Fruit fly (Drosophila melanogaster) whole organism, prepupa: ENCODE measurements around the gene CG15880.

Experiments
- Blimp-1 ChIP-seq: fragments of 200-800 bp; sonication (Bioruptor generic); optimal IDR thresholded peaks from 3 replicates; lab custom pipeline; 2017; ENCODE audit warnings: missing biosample characterization, missing genetic modification characterization, mild to moderate bottlenecking, moderate library complexity, missing genetic modification reagents
- CG10669 ChIP-seq: fragments of 200-800 bp; sonication (Bioruptor generic); optimal IDR thresholded peaks from 3 replicates; lab custom pipeline; 2018; ENCODE audit warnings: missing biosample characterization, mild to moderate bottlenecking, missing genetic modification characterization, moderate library complexity
- CG15336 ChIP-seq: fragments of 200-800 bp; sonication (Bioruptor generic); IDR thresholded peaks from 2 replicates; pipeline ENCODE4 v1.3.6; 2022; ENCODE audit warnings: missing biosample characterization, missing genetic modification characterization
- CG1621 ChIP-seq: fragments of 200-800 bp; sonication (Bioruptor generic); optimal IDR thresholded peaks from 3 replicates; lab custom pipeline; 2018; ENCODE audit warnings: missing biosample characterization, mild to moderate bottlenecking, missing genetic modification characterization
- CG32006 ChIP-seq: fragments of 200-800 bp; sonication (Bioruptor generic); optimal IDR thresholded peaks from 3 replicates; lab custom pipeline; 2017; ENCODE audit warnings: missing biosample characterization, mild to moderate bottlenecking, missing genetic modification characterization
- CG34406 ChIP-seq: fragments of 200-800 bp; sonication (Bioruptor generic); optimal IDR thresholded peaks from 3 replicates; lab custom pipeline; 2016; ENCODE audit warnings: missing biosample characterization, missing genetic modification characterization
- CG3919 ChIP-seq: fragments of 200-800 bp; sonication (Bioruptor generic); optimal IDR thresholded peaks from 3 replicates; lab custom pipeline; 2016; ENCODE audit warnings: missing biosample characterization, missing genetic modification characterization
- CG6276 ChIP-seq: fragments of 200-800 bp; sonication (Bioruptor generic); optimal IDR thresholded peaks from 2 replicates; lab custom pipeline; 2017; ENCODE audit warnings: missing biosample characterization, mild to moderate bottlenecking, missing genetic modification characterization
- CG7368 ChIP-seq: fragments of 200-800 bp; sonication (Bioruptor generic); optimal IDR thresholded peaks from 3 replicates; lab custom pipeline; 2016; ENCODE audit warnings: missing biosample characterization, missing genetic modification characterization
- CG8119 ChIP-seq: fragments of 200-800 bp; sonication (Bioruptor generic); IDR thresholded peaks from 3 replicates; pipeline ENCODE4 v1.3.6; 2022; ENCODE audit warnings: missing biosample characterization, missing genetic modification characterization
- CG8632 ChIP-seq: fragments of 200-800 bp; sonication (Bioruptor generic); optimal IDR thresholded peaks from 3 replicates; lab custom pipeline; 2016; ENCODE audit warnings: missing biosample characterization, missing genetic modification characterization
- CG9139 ChIP-seq: fragments of 200-800 bp; sonication (Bioruptor generic); optimal IDR thresholded peaks from 3 replicates; lab custom pipeline; 2017; ENCODE audit warnings: missing biosample characterization, mild to moderate bottlenecking, missing genetic modification characterization
- Eip75B ChIP-seq: fragments of 200-800 bp; sonication (Bioruptor generic); optimal IDR thresholded peaks from 3 replicates; lab custom pipeline; 2016; ENCODE audit warnings: missing biosample characterization, missing genetic modification characterization
- Eip78C ChIP-seq: fragments of 200-800 bp; sonication (Bioruptor generic); peaks from one replicate; lab custom pipeline; 2016; ENCODE audit warnings: missing biosample characterization, missing genetic modification characterization
- Eip93F ChIP-seq: fragments of 200-800 bp; sonication (Bioruptor generic); optimal IDR thresholded peaks from 2 replicates; lab custom pipeline; 2016; ENCODE audit warnings: missing biosample characterization, mild to moderate bottlenecking, missing genetic modification characterization
- Ets21C ChIP-seq: fragments of 200-800 bp; sonication (Bioruptor generic); optimal IDR thresholded peaks from 3 replicates; lab custom pipeline; 2016; ENCODE audit warnings: missing biosample characterization, missing genetic modification characterization
- Gug ChIP-seq: fragments of 200-800 bp; sonication (Bioruptor generic); IDR thresholded peaks from 2 replicates; pipeline ENCODE4 v1.3.6; 2022; ENCODE audit warnings: missing biosample characterization, missing genetic modification characterization
- Hr39 ChIP-seq: fragments of 200-800 bp; sonication (Bioruptor generic); optimal IDR thresholded peaks from 2 replicates; lab custom pipeline; 2016; ENCODE audit warnings: missing biosample characterization, missing genetic modification characterization
- Hr4 ChIP-seq: fragments of 200-800 bp; sonication (Bioruptor generic); optimal IDR thresholded peaks from 3 replicates; lab custom pipeline; 2016; ENCODE audit warnings: missing biosample characterization, missing genetic modification characterization
- Met ChIP-seq: fragments of 200-800 bp; sonication (Bioruptor generic); optimal IDR thresholded peaks from 3 replicates; lab custom pipeline; 2016; ENCODE audit warnings: missing biosample characterization, missing genetic modification characterization
- Smox ChIP-seq: fragments of 200-800 bp; sonication (Bioruptor generic); optimal IDR thresholded peaks from 3 replicates; lab custom pipeline; 2016; ENCODE audit warnings: missing biosample characterization, missing genetic modification characterization
- Sox102F ChIP-seq: fragments of 200-800 bp; sonication (Bioruptor generic); optimal IDR thresholded peaks from 2 replicates; lab custom pipeline; 2016; ENCODE audit warnings: missing biosample characterization, mild to moderate bottlenecking, missing genetic modification characterization
- Sox15 ChIP-seq: fragments of 200-800 bp; sonication (Bioruptor generic); optimal IDR thresholded peaks from 3 replicates; lab custom pipeline; 2016; ENCODE audit warnings: missing biosample characterization, missing genetic modification characterization
- achi ChIP-seq: fragments of 200-800 bp; sonication (Bioruptor generic); optimal IDR thresholded peaks from 3 replicates; lab custom pipeline; 2016; ENCODE audit warnings: missing biosample characterization, missing genetic modification characterization
- acj6 ChIP-seq: fragments of 200-800 bp; sonication (Bioruptor generic); optimal IDR thresholded peaks from 3 replicates; lab custom pipeline; 2016; ENCODE audit warnings: missing biosample characterization, missing genetic modification characterization
- cyc ChIP-seq: fragments of 200-800 bp; sonication (Bioruptor generic); optimal IDR thresholded peaks from 3 replicates; lab custom pipeline; 2016; ENCODE audit warnings: missing biosample characterization, missing genetic modification characterization
- dac ChIP-seq: fragments of 200-800 bp; sonication (Bioruptor generic); optimal IDR thresholded peaks from 2 replicates; lab custom pipeline; 2017; ENCODE audit warnings: missing biosample characterization, mild to moderate bottlenecking, missing genetic modification characterization
- esn ChIP-seq: fragments of 200-800 bp; sonication (Bioruptor generic); optimal IDR thresholded peaks from 2 replicates; lab custom pipeline; 2016; ENCODE audit warnings: missing biosample characterization, mild to moderate bottlenecking, missing genetic modification characterization, moderate library complexity
- fd59A ChIP-seq: fragments of 200-800 bp; sonication (Bioruptor generic); optimal IDR thresholded peaks from 2 replicates; lab custom pipeline; 2017; ENCODE audit warnings: missing biosample characterization, mild to moderate bottlenecking, missing genetic modification characterization, missing genetic modification reagents
- fd85E ChIP-seq: fragments of 200-800 bp; sonication (Bioruptor generic); optimal IDR thresholded peaks from 3 replicates; lab custom pipeline; 2016; ENCODE audit warnings: missing biosample characterization, missing genetic modification characterization
- fkh ChIP-seq: fragments of 200-800 bp; sonication (Bioruptor generic); optimal IDR thresholded peaks from 3 replicates; lab custom pipeline; 2017; ENCODE audit warnings: missing biosample characterization, mild to moderate bottlenecking, missing genetic modification characterization, moderate library complexity
- lz ChIP-seq: fragments of 200-800 bp; sonication (Bioruptor generic); optimal IDR thresholded peaks from 3 replicates; lab custom pipeline; 2016; ENCODE audit warnings: missing biosample characterization, missing genetic modification characterization
- net ChIP-seq: fragments of 200-800 bp; sonication (Bioruptor generic); optimal IDR thresholded peaks from 3 replicates; lab custom pipeline; 2016; ENCODE audit warnings: missing biosample characterization, missing genetic modification characterization
- pdm3 ChIP-seq: fragments of 200-800 bp; sonication (Bioruptor generic); optimal IDR thresholded peaks from 3 replicates; lab custom pipeline; 2016; ENCODE audit warnings: missing biosample characterization, missing genetic modification characterization
- salr ChIP-seq, 2 experiments: fragments of 200-800 bp; sonication (Bioruptor generic); optimal IDR thresholded peaks; 3 replicates each; lab custom pipeline; 2016 to 2018; ENCODE audit warnings: missing biosample characterization in 2 of 2, missing genetic modification characterization in 2 of 2, mild to moderate bottlenecking in 1 of 2
- spab ChIP-seq: fragments of 200-800 bp; sonication (Bioruptor generic); optimal IDR thresholded peaks from 2 replicates; lab custom pipeline; 2017; ENCODE audit warnings: missing biosample characterization, mild to moderate bottlenecking, missing genetic modification characterization, missing genetic modification reagents
- ss ChIP-seq, 2 experiments: fragments of 200-800 bp; sonication (Bioruptor generic); optimal IDR thresholded peaks; 2 replicates in 1 of 2; 3 replicates in 1 of 2; lab custom pipeline; 2017 to 2018; ENCODE audit warnings: mild to moderate bottlenecking in 2 of 2, missing biosample characterization in 2 of 2, missing genetic modification characterization in 2 of 2, moderate library complexity in 1 of 2
- svp ChIP-seq: fragments of 200-800 bp; sonication (Bioruptor generic); peaks from one replicate; lab custom pipeline; 2016; ENCODE audit warnings: missing biosample characterization, missing genetic modification characterization
- vri ChIP-seq: fragments of 200-800 bp; sonication (Bioruptor generic); optimal IDR thresholded peaks from 3 replicates; lab custom pipeline; 2016; ENCODE audit warnings: missing biosample characterization, mild to moderate bottlenecking, missing genetic modification characterization

Gene CG15880

dm6 chr2L:784036-784435, 33.7 kb downstream of the CG15880 start, which contains the start of gene CG3544:
Gene CG3544 (plus strand): TSS chr2L:784336.
- TF ChIP-seq esn (no peak), CG3919 (no peak), Eip93F (no peak), CG7368 (GFP tag; lab: Kevin White, UChicago) (no peak), salr (GFP tag; optimal IDR thresholded peaks at IDR 0.05; lab: Kevin White, UChicago) (no peak), Blimp-1 (GFP tag; lab: Kevin White, UChicago) (no peak), Met (GFP tag; lab: Kevin White, UChicago) (no peak), CG6276 (GFP tag; lab: Kevin White, UChicago) (no peak), fd85E (GFP tag; lab: Kevin White, UChicago) (no peak), CG8632 (GFP tag; lab: Kevin White, UChicago) (no peak), vri (no peak)

dm6 chr2L:780851-781250, 36.9 kb downstream of the CG15880 start:
- TF ChIP-seq CG6276 (GFP tag; lab: Kevin White, UChicago) = no peak
- no peak for TF ChIP-seq pdm3
- no peak for TF ChIP-seq Smox (GFP tag; lab: Kevin White, UChicago)
- TF ChIP-seq Sox15 (GFP tag; lab: Kevin White, UChicago) = no peak
- TF ChIP-seq Hr4 (GFP tag; lab: Kevin White, UChicago) = no peak
- TF ChIP-seq Eip78C (GFP tag; lab: Kevin White, UChicago) = no peak
- no peak for TF ChIP-seq fd59A
- TF ChIP-seq lz (GFP tag; lab: Kevin White, UChicago) = no peak
- TF ChIP-seq cyc (GFP tag; lab: Kevin White, UChicago) = no peak
- TF ChIP-seq Gug = no peak
- TF ChIP-seq net (GFP tag; lab: Kevin White, UChicago) = no peak
- no peak for TF ChIP-seq CG15336
- no peak for TF ChIP-seq dac (GFP tag; lab: Kevin White, UChicago)
- no peak for TF ChIP-seq Sox102F (GFP tag; lab: Kevin White, UChicago)
- no peak for TF ChIP-seq Ets21C (GFP tag; lab: Kevin White, UChicago)
- no peak for TF ChIP-seq CG34406
- TF ChIP-seq CG8119 = no peak
- no peak for TF ChIP-seq esn
- TF ChIP-seq CG8632 (GFP tag; lab: Kevin White, UChicago) = no peak
- TF ChIP-seq CG9139 (GFP tag; lab: Kevin White, UChicago) = no peak

DNA sequence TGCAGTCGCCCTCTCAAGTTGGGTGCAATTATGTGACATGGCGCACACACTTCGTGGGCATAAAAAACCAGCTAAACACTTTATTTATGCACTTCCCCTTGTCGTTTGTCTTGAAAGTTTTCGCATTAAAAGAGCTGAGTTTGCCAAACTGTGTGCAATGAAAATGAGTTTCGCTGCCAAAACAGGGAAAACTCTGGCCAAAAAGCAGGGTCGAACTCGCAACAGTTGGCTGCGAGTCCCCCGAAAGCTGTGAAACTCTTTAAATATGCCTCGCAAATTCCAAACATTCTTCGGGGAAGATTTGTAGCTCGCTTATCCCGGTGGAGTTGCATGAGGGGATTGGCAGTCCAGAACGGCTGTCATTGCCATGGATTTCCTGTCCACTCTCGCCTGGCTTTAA, 37.6 kb downstream of the CG15880 start, which contains the start of gene Gr21a:
Gene Gr21a, plus strand, starts transcription at position 301 of the 400 bp plus-strand sequence.
- TF ChIP-seq acj6 (GFP tag; lab: Kevin White, UChicago) (no peak), Hr39 (no peak), Sox102F (GFP tag; lab: Kevin White, UChicago) (no peak), achi (GFP tag; lab: Kevin White, UChicago) (no peak), Gug (no peak), CG10669 (GFP tag; lab: Kevin White, UChicago) (no peak), CG15336 (no peak), CG1621 (no peak), Eip93F (no peak), fkh (GFP tag; lab: Kevin White, UChicago) (no peak), svp (GFP tag; lab: Kevin White, UChicago) (no peak), Eip75B (GFP tag; lab: Kevin White, UChicago) (no peak), Smox (GFP tag; lab: Kevin White, UChicago) (no peak), Hr4 (GFP tag; lab: Kevin White, UChicago) (no peak), salr (GFP tag; optimal IDR thresholded peaks at IDR 0.05; lab: Kevin White, UChicago) (no peak), spab (GFP tag; lab: Kevin White, UChicago) (no peak)

DNA sequence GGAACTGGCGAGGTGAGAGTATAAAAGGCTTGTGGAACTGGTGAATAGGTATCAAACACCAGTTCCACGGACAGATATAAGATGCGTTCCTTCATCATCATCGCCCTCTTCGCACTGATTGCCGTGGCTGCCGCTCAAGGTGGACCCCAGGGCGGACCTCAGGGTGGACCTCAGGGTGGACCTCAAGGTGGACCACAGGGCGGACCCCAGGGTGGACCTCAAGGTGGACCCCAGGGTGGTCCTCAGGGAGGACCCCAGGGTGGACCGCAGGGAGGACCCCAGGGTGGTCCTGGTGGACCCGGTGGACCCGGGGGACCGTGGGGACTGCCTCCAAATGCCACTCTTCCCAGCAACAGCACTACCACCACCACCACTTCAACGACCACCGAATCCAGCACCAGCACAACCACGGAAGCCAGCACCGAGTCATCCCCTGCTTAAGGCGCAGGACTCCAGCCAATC, 38.6 kb downstream of the CG15880 start, which contains the start of gene CG13947:
Gene CG13947, plus strand, starts transcription at position 51 of the 462 bp plus-strand sequence.
- TF ChIP-seq ss (GFP tag; optimal IDR thresholded peaks at IDR 0.05; lab: Kevin White, UChicago) (no peak), CG32006 (GFP tag; lab: Kevin White, UChicago) (no peak), CG34406 (no peak), Sox15 (GFP tag; lab: Kevin White, UChicago) (no peak), cyc (GFP tag; lab: Kevin White, UChicago) (no peak), CG8119 (no peak), svp (GFP tag; lab: Kevin White, UChicago) (no peak)
